Fruit fly (Drosophila melanogaster): ENCODE data around the gene Hpf1.

The Hpf1 gene

dm6 chr3R:5758624-5759209 lies 33.0 kb upstream of the Hpf1 start, which contains the start of gene Sec8 (continued):
- peak in 1 of 3 experiments; percentile 12 for TF ChIP-seq lola (GFP tag; optimal IDR thresholded peaks at IDR 0.05)
- no peak for TF ChIP-seq CG3407 (GFP tag; optimal IDR thresholded peaks at IDR 0.05)
- TF ChIP-seq CG12299 (tag; optimal IDR thresholded peaks at IDR 0.05) = no peak
- peak; percentile 13 for TF ChIP-seq crc (GFP tag; optimal IDR thresholded peaks at IDR 0.05)
- TF ChIP-seq Eip74EF (GFP tag; optimal IDR thresholded peaks at IDR 0.05) = no peak
- TF ChIP-seq Drgx (GFP tag; IDR thresholded peaks at IDR 0.05) = no peak
- TF ChIP-seq unc-4 (GFP tag; IDR thresholded peaks at IDR 0.05; ENCODE audit: partially characterized antibody) = peak; percentile 83
- TF ChIP-seq CG8089 (GFP tag; optimal IDR thresholded peaks at IDR 0.05) = no peak
- TF ChIP-seq Oaz (GFP tag; IDR thresholded peaks at IDR 0.05) = no peak
- TF ChIP-seq dpn (GFP tag; optimal IDR thresholded peaks at IDR 0.05) = peak; percentile 42 to 52
- no peak for TF ChIP-seq dmrt99B (tag; optimal IDR thresholded peaks at IDR 0.05)
- peak; percentile 15 for TF ChIP-seq nom (GFP tag; optimal IDR thresholded peaks at IDR 0.05)
- TF ChIP-seq Spps (tag; optimal IDR thresholded peaks at IDR 0.05) = no peak
- peak; percentile 51 for TF ChIP-seq zen (tag; optimal IDR thresholded peaks at IDR 0.05)
- TF ChIP-seq CG15269 (tag; optimal IDR thresholded peaks at IDR 0.05) = no peak
- peak; percentile 85 for TF ChIP-seq CG33213 (GFP tag; optimal IDR thresholded peaks at IDR 0.05)
- 0 out of 2 replicates have a peak, but pooled peaks have one; percentile 17 for TF ChIP-seq CG11247 (GFP tag; IDR thresholded peaks at IDR 0.05)
- TF ChIP-seq CG4328 (GFP tag; optimal IDR thresholded peaks at IDR 0.05) = no peak
- peak; percentile 64; the same call in 2 of the 3 replicates for TF ChIP-seq CG34422 (GFP tag; IDR thresholded peaks at IDR 0.05)
- TF ChIP-seq knrl (GFP tag; IDR thresholded peaks at IDR 0.05; ENCODE audit: partially characterized antibody) = peak; percentile 84
- TF ChIP-seq fu2 (GFP tag; optimal IDR thresholded peaks at IDR 0.05) = peak; percentile 38
- no peak for TF ChIP-seq HLH3B (GFP tag; IDR thresholded peaks at IDR 0.05)
- TF ChIP-seq CG7963 (GFP tag; IDR thresholded peaks at IDR 0.05; ENCODE audit: partially characterized antibody) = peak; percentile 55; the same call in 2 of the 3 replicates
- no peak for TF ChIP-seq twi (tag; optimal IDR thresholded peaks at IDR 0.05)
- no peak for TF ChIP-seq CG4730 (GFP tag; IDR thresholded peaks at IDR 0.05)
- no peak for TF ChIP-seq C15 (GFP tag; IDR thresholded peaks at IDR 0.05)
- TF ChIP-seq CG14014 (GFP tag; IDR thresholded peaks at IDR 0.05) = no peak
- TF ChIP-seq ken (GFP tag; IDR thresholded peaks at IDR 0.05) = no peak
- TF ChIP-seq CG14050 (GFP tag; IDR thresholded peaks at IDR 0.05) = no peak
- TF ChIP-seq CG1792 (GFP tag; optimal IDR thresholded peaks at IDR 0.05) = peak; percentile 14
- no peak for TF ChIP-seq CG17568 (GFP tag; optimal IDR thresholded peaks at IDR 0.05)
- TF ChIP-seq BEAF-32 (GFP tag; optimal IDR thresholded peaks at IDR 0.05) = peak; percentile 93
- peak; percentile 93 for TF ChIP-seq CG3995 (GFP tag; optimal IDR thresholded peaks at IDR 0.05)
- TF ChIP-seq CG9797 (GFP tag; optimal IDR thresholded peaks at IDR 0.05) = peak; percentile 69
- no peak for TF ChIP-seq Asciz (GFP tag; optimal IDR thresholded peaks at IDR 0.05)
- peak in 1 of 3 experiments; percentile 15 for TF ChIP-seq Stat92E (GFP tag; optimal IDR thresholded peaks at IDR 0.05)
- TF ChIP-seq CG17361 (GFP tag; IDR thresholded peaks at IDR 0.05) = no peak
- TF ChIP-seq CG10979 (tag; optimal IDR thresholded peaks at IDR 0.05) = peak; percentile 19
- peak; percentile 25; the same call in 1 of the 2 replicates for TF ChIP-seq CG10366 (GFP tag; IDR thresholded peaks at IDR 0.05)
- no peak for TF ChIP-seq sim (GFP tag; IDR thresholded peaks at IDR 0.05)
- TF ChIP-seq CG9932 (GFP tag; IDR thresholded peaks at IDR 0.05) = peak; percentile 74
- TF ChIP-seq CG10654 (GFP tag; optimal IDR thresholded peaks at IDR 0.05) = no peak
- TF ChIP-seq E2f1 (GFP tag; IDR thresholded peaks at IDR 0.05) = no peak
- no peak for TF ChIP-seq insv (GFP tag; optimal IDR thresholded peaks at IDR 0.05)
- peak; percentile 42 for TF ChIP-seq HLH54F (GFP tag; optimal IDR thresholded peaks at IDR 0.05)
- TF ChIP-seq Jarid2 (GFP tag; optimal IDR thresholded peaks at IDR 0.05) = no peak
- TF ChIP-seq bbx (GFP tag; IDR thresholded peaks at IDR 0.05; ENCODE audit: partially characterized antibody) = peak; percentile 88
- no peak for TF ChIP-seq Doc2 (GFP tag; IDR thresholded peaks at IDR 0.05)
- TF ChIP-seq CG14860 (GFP tag; IDR thresholded peaks at IDR 0.05; ENCODE audit: partially characterized antibody) = peak; percentile 65

All from whole organism, embryonic.